Worm (Caenorhabditis elegans) whole organism, L3 larva: ENCODE measurements around the gene ech-6.

Experiments used
- ama-1 ChIP-seq: fragments of 150-350 bp; optimal IDR thresholded peaks from 2 replicates; lab custom pipeline; 2018
- ceh-9 ChIP-seq: sonication (generic microtip); optimal IDR thresholded peaks from 2 replicates; lab custom pipeline; 2018; ENCODE audit warnings: missing biosample characterization, missing genetic modification characterization
- egl-5 ChIP-seq: fragments of 150-350 bp; optimal IDR thresholded peaks from 2 replicates; lab custom pipeline; 2017; ENCODE audit warnings: missing biosample characterization, missing genetic modification reagents, missing genetic modification characterization, inconsistent platforms
- elt-1 ChIP-seq: fragments of 150-350 bp; optimal IDR thresholded peaks from 2 replicates; lab custom pipeline; 2014; ENCODE audit warnings: missing biosample characterization, missing genetic modification characterization
- elt-2 ChIP-seq: sonication (generic microtip); optimal IDR thresholded peaks from 2 replicates; lab custom pipeline; 2016; ENCODE audit warnings: missing genetic modification reagents, mild to moderate bottlenecking, missing genetic modification characterization, missing compliant biosample characterization
- eor-1 ChIP-seq, 2 experiments: fragments of 150-350 bp; optimal IDR thresholded peaks; 2 replicates each; lab custom pipeline; 2014 to 2018; ENCODE audit warnings: missing biosample characterization in 2 of 2, missing genetic modification characterization in 2 of 2
- fkh-10 ChIP-seq: sonication (generic microtip); optimal IDR thresholded peaks from 2 replicates; lab custom pipeline; 2017; ENCODE audit warnings: missing biosample characterization, missing genetic modification reagents, missing genetic modification characterization
- fos-1 ChIP-seq: fragments of 150-350 bp; optimal IDR thresholded peaks from 2 replicates; lab custom pipeline; 2014; ENCODE audit warnings: missing biosample characterization, missing genetic modification characterization
- hmg-11 ChIP-seq: sonication (generic microtip); optimal IDR thresholded peaks from 2 replicates; lab custom pipeline; 2016; ENCODE audit warnings: missing genetic modification characterization, missing compliant biosample characterization
- jun-1 ChIP-seq: fragments of 150-350 bp; optimal IDR thresholded peaks from 2 replicates; lab custom pipeline; 2014; ENCODE audit warnings: missing biosample characterization, missing genetic modification reagents, missing genetic modification characterization
- lin-15B ChIP-seq: fragments of 150-350 bp; optimal IDR thresholded peaks from 2 replicates; lab custom pipeline; 2014; ENCODE audit warnings: missing biosample characterization, missing genetic modification characterization
- lin-39 ChIP-seq: fragments of 150-350 bp; optimal IDR thresholded peaks from 2 replicates; lab custom pipeline; 2018; ENCODE audit warnings: missing biosample characterization, missing genetic modification reagents, missing genetic modification characterization
- lsy-12 ChIP-seq: sonication (generic microtip); optimal IDR thresholded peaks from 2 replicates; lab custom pipeline; 2016; ENCODE audit warnings: mild to moderate bottlenecking, missing genetic modification characterization, missing compliant biosample characterization
- mdl-1 ChIP-seq: fragments of 150-350 bp; optimal IDR thresholded peaks from 2 replicates; lab custom pipeline; 2014; ENCODE audit warnings: missing biosample characterization, missing genetic modification characterization
- mml-1 ChIP-seq: fragments of 150-350 bp; sonication (generic microtip); optimal IDR thresholded peaks from 3 replicates; lab custom pipeline; 2014; ENCODE audit warnings: missing biosample characterization, missing genetic modification characterization
- nfya-1 ChIP-seq: sonication (generic microtip); optimal IDR thresholded peaks from 2 replicates; lab custom pipeline; 2017; ENCODE audit warnings: missing genetic modification characterization, mild to moderate bottlenecking, missing compliant biosample characterization, antibody characterized with exemption, moderate library complexity; ENCODE audit not compliant: insufficient read depth
- nhr-11 ChIP-seq: fragments of 150-350 bp; optimal IDR thresholded peaks from 2 replicates; lab custom pipeline; 2014; ENCODE audit warnings: missing biosample characterization, missing genetic modification characterization
- nhr-12 ChIP-seq: fragments of 150-350 bp; optimal IDR thresholded peaks from 2 replicates; lab custom pipeline; 2014; ENCODE audit warnings: missing biosample characterization, missing genetic modification characterization
- nhr-23 ChIP-seq: fragments of 150-350 bp; optimal IDR thresholded peaks from 2 replicates; lab custom pipeline; 2014; ENCODE audit warnings: missing biosample characterization, missing genetic modification reagents, missing genetic modification characterization
- nhr-237 ChIP-seq: fragments of 150-350 bp; optimal IDR thresholded peaks from 2 replicates; lab custom pipeline; 2014; ENCODE audit warnings: missing biosample characterization, missing genetic modification characterization
- nhr-25 ChIP-seq: sonication (generic microtip); optimal IDR thresholded peaks from 2 replicates; lab custom pipeline; 2017; ENCODE audit warnings: missing biosample characterization, missing genetic modification characterization
- nhr-28 ChIP-seq: fragments of 150-350 bp; optimal IDR thresholded peaks from 2 replicates; lab custom pipeline; 2014; ENCODE audit warnings: missing biosample characterization, missing genetic modification characterization
- nhr-43 ChIP-seq: sonication (generic microtip); optimal IDR thresholded peaks from 2 replicates; lab custom pipeline; 2016; ENCODE audit warnings: mild to moderate bottlenecking, missing genetic modification characterization, missing compliant biosample characterization; ENCODE audit not compliant: poor library complexity, severe bottlenecking
- nhr-67 ChIP-seq: fragments of 150-350 bp; optimal IDR thresholded peaks from 2 replicates; lab custom pipeline; 2014; ENCODE audit warnings: missing biosample characterization, missing genetic modification characterization
- pha-4 ChIP-seq: fragments of 150-350 bp; optimal IDR thresholded peaks from 2 replicates; lab custom pipeline; 2014; ENCODE audit warnings: missing biosample characterization, missing genetic modification reagents, missing genetic modification characterization
- skn-1 ChIP-seq: fragments of 150-350 bp; optimal IDR thresholded peaks from 2 replicates; lab custom pipeline; 2014; ENCODE audit warnings: missing biosample characterization, missing genetic modification characterization
- snpc-4 ChIP-seq: fragments of 150-350 bp; optimal IDR thresholded peaks from 2 replicates; lab custom pipeline; 2014; ENCODE audit warnings: missing biosample characterization, missing genetic modification characterization
- tbx-2 ChIP-seq: sonication (generic microtip); optimal IDR thresholded peaks from 2 replicates; lab custom pipeline; 2016; ENCODE audit warnings: mild to moderate bottlenecking, missing genetic modification characterization, missing compliant biosample characterization
- unc-39 ChIP-seq: sonication (generic microtip); optimal IDR thresholded peaks from 4 replicates; lab custom pipeline; 2017; ENCODE audit warnings: missing biosample characterization, missing genetic modification characterization
- ztf-4 ChIP-seq: fragments of 150-350 bp; optimal IDR thresholded peaks from 2 replicates; lab custom pipeline; 2014; ENCODE audit warnings: missing biosample characterization, missing genetic modification characterization

ech-6 gene

ce11 chrIII:9751074-9751473 lies 1.6 kb downstream of the ech-6 start, which contains the start of gene T05G5.5:
T05G5.5 (minus strand) TSS chrIII:9751432.
- TF ChIP-seq elt-1 (tag; lab: Kevin White, UChicago) = no peak
- peak; percentile 5 for TF ChIP-seq elt-2 (tag; lab: Kevin White, UChicago)
- TF ChIP-seq ztf-4 = no peak
- TF ChIP-seq ama-1 (lab: Kevin White, UChicago) = peak; percentile 59
- peak; percentile 79 for TF ChIP-seq nhr-43

ce11 chrIII:9748694-9749093 lies 4.0 kb downstream of the ech-6 start, which contains the start of gene T05G5.4:
T05G5.4 (plus strand) TSS chrIII:9748934.
- TF ChIP-seq lin-15B (tag; lab: Kevin White, UChicago) = no peak
- TF ChIP-seq, all 47 proteins: peak for 0

- TF ChIP-seq nhr-43 = no peak
- TF ChIP-seq hmg-11 (tag; lab: Kevin White, UChicago) = no peak
- TF ChIP-seq nhr-23 (tag; lab: Kevin White, UChicago) = peak; percentile 2
- TF ChIP-seq tbx-2 (tag; lab: Kevin White, UChicago) = no peak
- TF ChIP-seq jun-1 (tag; lab: Kevin White, UChicago) = no peak
- no peak for TF ChIP-seq nhr-12 (tag; lab: Kevin White, UChicago)
- TF ChIP-seq mml-1 (tag; lab: Kevin White, UChicago) = no peak
- peak; percentile 69 for TF ChIP-seq pha-4 (tag; lab: Kevin White, UChicago)
- peak; percentile 73 for TF ChIP-seq nfya-1 (tag; lab: Kevin White, UChicago)
- no peak for TF ChIP-seq nhr-11 (tag; lab: Kevin White, UChicago)
- no peak for TF ChIP-seq unc-39
- TF ChIP-seq skn-1 (tag; lab: Kevin White, UChicago) = no peak
- TF ChIP-seq nhr-25 (tag; lab: Kevin White, UChicago) = peak; percentile 40
- no peak for TF ChIP-seq eor-1 (tag; optimal IDR thresholded peaks at IDR 0.05; lab: Kevin White, UChicago)
- peak; percentile 65 for TF ChIP-seq lin-15B (tag; lab: Kevin White, UChicago)
- TF ChIP-seq nhr-237 (tag; lab: Kevin White, UChicago) = no peak
- no peak for TF ChIP-seq elt-1 (tag; lab: Kevin White, UChicago)
- no peak for TF ChIP-seq fkh-10 (GFP tag; lab: Kevin White, UChicago)
- no peak for TF ChIP-seq nhr-67
- no peak for TF ChIP-seq fos-1 (tag; lab: Kevin White, UChicago)
- TF ChIP-seq ceh-9 (tag; lab: Kevin White, UChicago) = no peak
Observed at ce11 chrIII:9747133-9747532, 5.5 kb downstream of the ech-6 start, which contains the start of the genes iff-1 and cdk-1. iff-1 (minus strand) TSS chrIII:9747193. cdk-1 (plus strand) TSS chrIII:9747472.

ce11 chrIII:9746665-9747064 lies 6.0 kb downstream of the ech-6 start:
- TF ChIP-seq lin-39 (no peak), elt-1 (tag; lab: Kevin White, UChicago) (no peak), snpc-4 (no peak), elt-2 (tag; lab: Kevin White, UChicago) (no peak), nhr-25 (tag; lab: Kevin White, UChicago) (no peak), ceh-9 (tag; lab: Kevin White, UChicago) (no peak), lsy-12 (tag; lab: Kevin White, UChicago) (no peak), nhr-12 (tag; lab: Kevin White, UChicago) (no peak), hmg-11 (tag; lab: Kevin White, UChicago) (no peak), nfya-1 (tag; lab: Kevin White, UChicago) (no peak), mdl-1 (tag; lab: Kevin White, UChicago) (no peak), nhr-28 (tag; lab: Kevin White, UChicago) (no peak), fos-1 (tag; lab: Kevin White, UChicago) (no peak), nhr-237 (tag; lab: Kevin White, UChicago) (no peak), egl-5 (tag; lab: Kevin White, UChicago) (no peak)

- peak; percentile 43 for TF ChIP-seq egl-5 (tag; lab: Kevin White, UChicago)
- TF ChIP-seq jun-1 (tag; lab: Kevin White, UChicago) = no peak
- TF ChIP-seq, all 47 proteins: peak for 1
Observed at ce11 chrIII:9745333-9745897, 7.3 kb downstream of the ech-6 start.

- no peak for TF ChIP-seq snpc-4
- TF ChIP-seq nfya-1 (tag; lab: Kevin White, UChicago) = peak; percentile 31
- no peak for TF ChIP-seq nhr-25 (tag; lab: Kevin White, UChicago)
Observed at ce11 chrIII:9744525-9744924, 8.2 kb downstream of the ech-6 start.
